Fruit fly (Drosophila melanogaster) ovary, adult (tissue): Measurements from ENCODE around the gene Rrp45.

Experiments
- CG17801 ChIP-seq: fragments of 200-800 bp; optimal IDR thresholded peaks from 2 replicates; lab custom pipeline; 2019; ENCODE audit warnings: missing biosample characterization, mild to moderate bottlenecking, missing genetic modification characterization, moderate library complexity; ENCODE audit not compliant: partially characterized antibody

The Rrp45 gene

dm6 chrX:16818186-16818585 lies 27.1 kb upstream of the Rrp45 start:
- TF ChIP-seq CG17801 (GFP tag; lab: Kevin White, UChicago) = no peak

dm6 chrX:16816500-16816899 lies 25.4 kb upstream of the Rrp45 start:
- TF ChIP-seq CG17801 (GFP tag; lab: Kevin White, UChicago) = no peak

- TF ChIP-seq CG17801 (GFP tag; lab: Kevin White, UChicago) = no peak
Observed at dm6 chrX:16815168-16815567, 24.1 kb upstream of the Rrp45 start.

dm6 chrX:16814351-16814750 lies 23.3 kb upstream of the Rrp45 start:
- peak; percentile 3 for TF ChIP-seq CG17801 (GFP tag; lab: Kevin White, UChicago)

- TF ChIP-seq CG17801 (GFP tag; lab: Kevin White, UChicago) = no peak
Observed at dm6 chrX:16813226-16813625, 22.2 kb upstream of the Rrp45 start.

dm6 chrX:16811213-16811749 lies 20.2 kb upstream of the Rrp45 start, which contains the start of gene CG4829:
Gene CG4829, plus strand, starts transcription at chrX:16811699.
- TF ChIP-seq CG17801 (GFP tag; lab: Kevin White, UChicago) = peak; percentile 37

- TF ChIP-seq CG17801 (GFP tag; lab: Kevin White, UChicago) = no peak
Observed at dm6 chrX:16809093-16809492, 18.0 kb upstream of the Rrp45 start.

dm6 chrX:16808654-16809053 lies 17.6 kb upstream of the Rrp45 start:
- no peak for TF ChIP-seq CG17801 (GFP tag; lab: Kevin White, UChicago)

- no peak for TF ChIP-seq CG17801 (GFP tag; lab: Kevin White, UChicago)
Observed at dm6 chrX:16805768-16806167, 14.7 kb upstream of the Rrp45 start, which contains the start of gene ppk28. Gene ppk28, plus strand, starts transcription at chrX:16806068.

- TF ChIP-seq CG17801 (GFP tag; lab: Kevin White, UChicago) = peak; percentile 46
Observed at dm6 chrX:16803299-16803698, 12.2 kb upstream of the Rrp45 start, which contains the start of the genes Rai1 and CG13005. Gene Rai1, minus strand, starts transcription at chrX:16803344. Gene CG13005, plus strand, starts transcription at chrX:16803650.

- TF ChIP-seq CG17801 (GFP tag; lab: Kevin White, UChicago) = no peak
Observed at dm6 chrX:16800530-16801027, 9.5 kb upstream of the Rrp45 start, which contains the start of the genes CG9132 and CG4789. Gene CG9132, minus strand, starts transcription at chrX:16800710. Gene CG4789, plus strand, starts transcription at chrX:16800930.

- no peak for TF ChIP-seq CG17801 (GFP tag; lab: Kevin White, UChicago)
Observed at dm6 chrX:16799914-16800313, 8.8 kb upstream of the Rrp45 start.

dm6 chrX:16798166-16798565 lies 7.1 kb upstream of the Rrp45 start:
- no peak for TF ChIP-seq CG17801 (GFP tag; lab: Kevin White, UChicago)

dm6 chrX:16793129-16793748 lies 2.2 kb upstream of the Rrp45 start:
- TF ChIP-seq CG17801 (GFP tag; lab: Kevin White, UChicago) = no peak

dm6 chrX:16791920-16792829 lies 1.1 kb upstream of the Rrp45 start, which contains the start of gene CG4768:
Gene CG4768, plus strand, starts transcription at chrX:16792119.
- TF ChIP-seq CG17801 (GFP tag; lab: Kevin White, UChicago) = peak; percentile 1
